Fruit fly (Drosophila melanogaster): ENCODE results near the gene CG4658.

The CG4658 gene

dm6 chr2L:9986402-9987350, 29.7 kb downstream of the CG4658 start (continued):
- TF ChIP-seq eg (GFP tag; IDR thresholded peaks at IDR 0.05): peak; percentile 94
- TF ChIP-seq Lpt (GFP tag; optimal IDR thresholded peaks at IDR 0.05): peak; percentile 83
- TF ChIP-seq CG6792 (GFP tag; optimal IDR thresholded peaks at IDR 0.05): peak; percentile 90
- peak; percentile 90 for TF ChIP-seq net (GFP tag; optimal IDR thresholded peaks at IDR 0.05)
- peak; percentile 94 for TF ChIP-seq Ets96B (tag; optimal IDR thresholded peaks at IDR 0.05)
- TF ChIP-seq esn (GFP tag; optimal IDR thresholded peaks at IDR 0.05): peak; percentile 94
- peak; percentile 93 for TF ChIP-seq CG31627 (GFP tag; optimal IDR thresholded peaks at IDR 0.05)
- peak; percentile 93 for TF ChIP-seq CG3032 (tag; optimal IDR thresholded peaks at IDR 0.05)
- TF ChIP-seq dsx (GFP tag; optimal IDR thresholded peaks at IDR 0.05; ENCODE audit: poor library complexity, severe bottlenecking): peak; percentile 94
- peak; percentile 91 for TF ChIP-seq CG7368 (GFP tag; optimal IDR thresholded peaks at IDR 0.05)
- peak; percentile 97 for TF ChIP-seq svp (GFP tag)
- peak; percentile 97 for TF ChIP-seq CG6163 (GFP tag; IDR thresholded peaks at IDR 0.05)
- TF ChIP-seq cyc (GFP tag; optimal IDR thresholded peaks at IDR 0.05): peak; percentile 94
- TF ChIP-seq salr (GFP tag; optimal IDR thresholded peaks at IDR 0.05): peak; percentile 66 to 90
- peak; percentile 78 for TF ChIP-seq CG4318 (GFP tag; optimal IDR thresholded peaks at IDR 0.05)
- TF ChIP-seq CG6276 (GFP tag; optimal IDR thresholded peaks at IDR 0.05): peak; percentile 83
- TF ChIP-seq CG11294 (GFP tag; IDR thresholded peaks at IDR 0.05): peak; percentile 79
- peak; percentile 59 for TF ChIP-seq Hr4 (GFP tag; optimal IDR thresholded peaks at IDR 0.05)
- TF ChIP-seq CG8632 (GFP tag; optimal IDR thresholded peaks at IDR 0.05): peak; percentile 85
- TF ChIP-seq OdsH (GFP tag; optimal IDR thresholded peaks at IDR 0.05): peak; percentile 90
- TF ChIP-seq acj6 (GFP tag; optimal IDR thresholded peaks at IDR 0.05): peak; percentile 93
- peak; percentile 95 for TF ChIP-seq CG3919 (GFP tag; optimal IDR thresholded peaks at IDR 0.05)

dm6 chr2L:9988201-9988990, 31.5 kb downstream of the CG4658 start:
- TF ChIP-seq Ets96B (tag; optimal IDR thresholded peaks at IDR 0.05) (no peak), Blimp-1 (GFP tag; optimal IDR thresholded peaks at IDR 0.05) (peak; percentile 61), Eip78C (GFP tag) (peak; percentile 40), dac (GFP tag; optimal IDR thresholded peaks at IDR 0.05) (no peak), net (GFP tag; optimal IDR thresholded peaks at IDR 0.05) (peak; percentile 10), vri (GFP tag; optimal IDR thresholded peaks at IDR 0.05) (peak; percentile 2), esn (GFP tag; optimal IDR thresholded peaks at IDR 0.05) (no peak), CG3919 (GFP tag; optimal IDR thresholded peaks at IDR 0.05) (no peak), CG3032 (tag; optimal IDR thresholded peaks at IDR 0.05) (no peak), svp (GFP tag) (peak; percentile 26), CG9139 (GFP tag; optimal IDR thresholded peaks at IDR 0.05) (no peak), CG6792 (GFP tag; optimal IDR thresholded peaks at IDR 0.05) (no peak)

- TF ChIP-seq Hr4 (GFP tag; optimal IDR thresholded peaks at IDR 0.05) (no peak), CG11902 (GFP tag; optimal IDR thresholded peaks at IDR 0.05) (no peak), CG15336 (GFP tag; IDR thresholded peaks at IDR 0.05) (no peak), svp (GFP tag) (peak; percentile 27), dsx (GFP tag; optimal IDR thresholded peaks at IDR 0.05; ENCODE audit: poor library complexity, severe bottlenecking) (no peak)
Observed at dm6 chr2L:9989275-9989674, 32.3 kb downstream of the CG4658 start.

- TF ChIP-seq topi (GFP tag; optimal IDR thresholded peaks at IDR 0.05) (peak; percentile 65), CG15336 (GFP tag; IDR thresholded peaks at IDR 0.05) (no peak), Blimp-1 (GFP tag; optimal IDR thresholded peaks at IDR 0.05) (peak; percentile 71), CG34406 (GFP tag; optimal IDR thresholded peaks at IDR 0.05) (peak; percentile 18), Eip93F (GFP tag; optimal IDR thresholded peaks at IDR 0.05) (no peak), Sox14 (GFP tag; optimal IDR thresholded peaks at IDR 0.05) (peak; percentile 5), Ets96B (tag; optimal IDR thresholded peaks at IDR 0.05) (peak; percentile 51), CG10669 (GFP tag; optimal IDR thresholded peaks at IDR 0.05) (peak; percentile 32), CG6808 (GFP tag; optimal IDR thresholded peaks at IDR 0.05) (peak; percentile 23), CG1621 (tag; optimal IDR thresholded peaks at IDR 0.05) (no peak), CG7368 (GFP tag; optimal IDR thresholded peaks at IDR 0.05) (peak; percentile 7), CG8319 (GFP tag; optimal IDR thresholded peaks at IDR 0.05) (no peak), CG31627 (GFP tag; optimal IDR thresholded peaks at IDR 0.05) (peak; percentile 32), Eip75B (GFP tag; optimal IDR thresholded peaks at IDR 0.05) (peak; percentile 34), achi (GFP tag; optimal IDR thresholded peaks at IDR 0.05) (peak; percentile 23), fd59A (GFP tag; optimal IDR thresholded peaks at IDR 0.05) (no peak), esn (GFP tag; optimal IDR thresholded peaks at IDR 0.05) (peak; percentile 71), svp (GFP tag) (peak; percentile 84)
Observed at dm6 chr2L:9989846-9990506, 33.0 kb downstream of the CG4658 start.
